Fruit fly (Drosophila melanogaster): ENCODE results near the gene CG16888.

CG16888 gene

dm6 chr2L:13778648-13779047 is 34.4 kb downstream of the CG16888 start (continued):
- peak; percentile 66 for TF ChIP-seq org-1 (GFP tag; optimal IDR thresholded peaks at IDR 0.05)
- no peak for TF ChIP-seq sr (GFP tag; IDR thresholded peaks at IDR 0.05)
- TF ChIP-seq CG30403 (GFP tag; optimal IDR thresholded peaks at IDR 0.05), result peak; percentile 76
- TF ChIP-seq CG1792 (GFP tag; optimal IDR thresholded peaks at IDR 0.05), result peak; percentile 14
- peak; percentile 39 for TF ChIP-seq CHES-1-like (GFP tag; optimal IDR thresholded peaks at IDR 0.05)
- TF ChIP-seq CG17359 (tag; optimal IDR thresholded peaks at IDR 0.05), result peak; percentile 61
- TF ChIP-seq Ravus (GFP tag; IDR thresholded peaks at IDR 0.05), result peak; percentile 31
- TF ChIP-seq HmgD (GFP tag; optimal IDR thresholded peaks at IDR 0.05), result no peak
- TF ChIP-seq psq (GFP tag; optimal IDR thresholded peaks at IDR 0.05), result no peak
- no peak for TF ChIP-seq CG2129 (GFP tag; IDR thresholded peaks at IDR 0.05; ENCODE audit: partially characterized antibody)
- TF ChIP-seq esg (GFP tag; conservative IDR thresholded peaks at IDR 0.05), result peak; percentile 50
- no peak; the same call in 1 of the 2 replicates for TF ChIP-seq CG1024 (GFP tag; IDR thresholded peaks at IDR 0.05)
- no peak for TF ChIP-seq CTCF (GFP tag; optimal IDR thresholded peaks at IDR 0.05)
- peak; percentile 52 for TF ChIP-seq CG3281 (GFP tag; optimal IDR thresholded peaks at IDR 0.05)
- peak; percentile 17 for TF ChIP-seq Atf3 (GFP tag; optimal IDR thresholded peaks at IDR 0.05)
- peak; percentile 51 for TF ChIP-seq bab2 (GFP tag; optimal IDR thresholded peaks at IDR 0.05)
- no peak for TF ChIP-seq CG17802 (tag; optimal IDR thresholded peaks at IDR 0.05)
- TF ChIP-seq Doc3 (GFP tag; IDR thresholded peaks at IDR 0.05; ENCODE audit: partially characterized antibody), result no peak
- peak; percentile 63 for TF ChIP-seq stc (GFP tag; IDR thresholded peaks at IDR 0.05)
- peak; percentile 67 for TF ChIP-seq Abd-B (GFP tag; optimal IDR thresholded peaks at IDR 0.05)
- TF ChIP-seq CG10209 (GFP tag; optimal IDR thresholded peaks at IDR 0.05), result peak; percentile 73
- TF ChIP-seq ken (GFP tag; IDR thresholded peaks at IDR 0.05), result peak; percentile 20; the same call in 1 of the 3 replicates
- TF ChIP-seq Bteb2 (GFP tag; optimal IDR thresholded peaks at IDR 0.05), result peak; percentile 52
- no peak for TF ChIP-seq bigmax (GFP tag; optimal IDR thresholded peaks at IDR 0.05)
- no peak for TF ChIP-seq Hey (tag; optimal IDR thresholded peaks at IDR 0.05)
- TF ChIP-seq vvl (GFP tag; IDR thresholded peaks at IDR 0.05), result peak; percentile 52
- peak; percentile 54; the same call in 2 of the 3 replicates for TF ChIP-seq CG11560 (tag; IDR thresholded peaks at IDR 0.05)
- no peak for TF ChIP-seq pan (optimal IDR thresholded peaks at IDR 0.05)
- TF ChIP-seq pan (GFP tag; optimal IDR thresholded peaks at IDR 0.05 in 1 of 2, IDR thresholded peaks at IDR 0.05 in 1 of 2), result peak in 1 of 2 experiments; percentile 47
- TF ChIP-seq insv (GFP tag; optimal IDR thresholded peaks at IDR 0.05), result no peak
- peak; percentile 11 for TF ChIP-seq Hmx (GFP tag; optimal IDR thresholded peaks at IDR 0.05)
- TF ChIP-seq CG5245 (GFP tag; optimal IDR thresholded peaks at IDR 0.05), result peak; percentile 19
- TF ChIP-seq zf30C (GFP tag; optimal IDR thresholded peaks at IDR 0.05), result peak; percentile 8
- TF ChIP-seq lmd (GFP tag; IDR thresholded peaks at IDR 0.05), result peak; percentile 66
- peak; percentile 40 for TF ChIP-seq CG13624 (GFP tag; optimal IDR thresholded peaks at IDR 0.05)
- TF ChIP-seq seq (GFP tag; IDR thresholded peaks at IDR 0.05), result 0 out of 2 replicates have a peak, but pooled peaks have one; percentile 46
- TF ChIP-seq CG9609 (GFP tag; optimal IDR thresholded peaks at IDR 0.05), result peak; percentile 18
- TF ChIP-seq CG11504 (tag; optimal IDR thresholded peaks at IDR 0.05), result peak; percentile 88
- TF ChIP-seq CG8089 (GFP tag; optimal IDR thresholded peaks at IDR 0.05), result no peak
- TF ChIP-seq Oli (tag; optimal IDR thresholded peaks at IDR 0.05), result peak; percentile 82
- no peak for TF ChIP-seq D (optimal IDR thresholded peaks at IDR 0.05)
- peak; percentile 1 for TF ChIP-seq D (GFP tag; optimal IDR thresholded peaks at IDR 0.05)
- peak; percentile 41 for TF ChIP-seq Asciz (GFP tag; optimal IDR thresholded peaks at IDR 0.05)
- peak; percentile 45 for TF ChIP-seq Max (GFP tag; optimal IDR thresholded peaks at IDR 0.05)
- no peak for TF ChIP-seq CG10462 (GFP tag; optimal IDR thresholded peaks at IDR 0.05)
- no peak for TF ChIP-seq trh (GFP tag; optimal IDR thresholded peaks at IDR 0.05)
- peak; percentile 9 for TF ChIP-seq Sry-δ (GFP tag; optimal IDR thresholded peaks at IDR 0.05)
- peak; percentile 89 for TF ChIP-seq Med (GFP tag)
- TF ChIP-seq Doc2 (GFP tag; IDR thresholded peaks at IDR 0.05), result no peak
- peak; percentile 82 for TF ChIP-seq CG7839 (tag; optimal IDR thresholded peaks at IDR 0.05)
- TF ChIP-seq CG8388 (GFP tag; optimal IDR thresholded peaks at IDR 0.05), result peak; percentile 60
- TF ChIP-seq Hr3 (GFP tag; optimal IDR thresholded peaks at IDR 0.05), result peak; percentile 51
- TF ChIP-seq E2f1 (GFP tag; IDR thresholded peaks at IDR 0.05), result peak; percentile 53

All from whole organism, embryonic.